Worm (Caenorhabditis elegans) whole organism, L3 larva: ENCODE results near the gene nhx-2.

Experiments used
- R02D3.7 ChIP-seq: fragments of 150-350 bp; optimal IDR thresholded peaks from 2 replicates; lab custom pipeline; 2014; ENCODE audit warnings: missing biosample characterization, missing genetic modification characterization
- aly-2 ChIP-seq: fragments of 150-350 bp; optimal IDR thresholded peaks from 2 replicates; lab custom pipeline; 2014; ENCODE audit warnings: missing biosample characterization, missing genetic modification characterization
- ceh-28 ChIP-seq: fragments of 150-350 bp; optimal IDR thresholded peaks from 2 replicates; lab custom pipeline; 2014; ENCODE audit warnings: missing biosample characterization, missing genetic modification reagents, missing genetic modification characterization
- ceh-9 ChIP-seq: sonication (generic microtip); optimal IDR thresholded peaks from 2 replicates; lab custom pipeline; 2018; ENCODE audit warnings: missing biosample characterization, missing genetic modification characterization
- egl-27 ChIP-seq: sonication (generic microtip); optimal IDR thresholded peaks from 4 replicates; lab custom pipeline; 2017; ENCODE audit warnings: missing biosample characterization, missing genetic modification reagents, missing genetic modification characterization
- egl-5 ChIP-seq: fragments of 150-350 bp; optimal IDR thresholded peaks from 2 replicates; lab custom pipeline; 2017; ENCODE audit warnings: missing biosample characterization, missing genetic modification reagents, missing genetic modification characterization, inconsistent platforms
- elt-1 ChIP-seq: fragments of 150-350 bp; optimal IDR thresholded peaks from 2 replicates; lab custom pipeline; 2014; ENCODE audit warnings: missing biosample characterization, missing genetic modification characterization
- elt-2 ChIP-seq: sonication (generic microtip); optimal IDR thresholded peaks from 2 replicates; lab custom pipeline; 2016; ENCODE audit warnings: missing genetic modification reagents, mild to moderate bottlenecking, missing genetic modification characterization, missing compliant biosample characterization
- eor-1 ChIP-seq, 2 experiments: fragments of 150-350 bp; optimal IDR thresholded peaks; 2 replicates each; lab custom pipeline; 2014 to 2018; ENCODE audit warnings: missing biosample characterization in 2 of 2, missing genetic modification characterization in 2 of 2
- fkh-10 ChIP-seq: sonication (generic microtip); optimal IDR thresholded peaks from 2 replicates; lab custom pipeline; 2017; ENCODE audit warnings: missing biosample characterization, missing genetic modification reagents, missing genetic modification characterization
- fos-1 ChIP-seq: fragments of 150-350 bp; optimal IDR thresholded peaks from 2 replicates; lab custom pipeline; 2014; ENCODE audit warnings: missing biosample characterization, missing genetic modification characterization
- hmg-11 ChIP-seq: sonication (generic microtip); optimal IDR thresholded peaks from 2 replicates; lab custom pipeline; 2016; ENCODE audit warnings: missing genetic modification characterization, missing compliant biosample characterization
- jun-1 ChIP-seq: fragments of 150-350 bp; optimal IDR thresholded peaks from 2 replicates; lab custom pipeline; 2014; ENCODE audit warnings: missing biosample characterization, missing genetic modification reagents, missing genetic modification characterization
- lin-15B ChIP-seq: fragments of 150-350 bp; optimal IDR thresholded peaks from 2 replicates; lab custom pipeline; 2014; ENCODE audit warnings: missing biosample characterization, missing genetic modification characterization
- lsy-12 ChIP-seq: sonication (generic microtip); optimal IDR thresholded peaks from 2 replicates; lab custom pipeline; 2016; ENCODE audit warnings: mild to moderate bottlenecking, missing genetic modification characterization, missing compliant biosample characterization
- nfya-1 ChIP-seq: sonication (generic microtip); optimal IDR thresholded peaks from 2 replicates; lab custom pipeline; 2017; ENCODE audit warnings: missing genetic modification characterization, mild to moderate bottlenecking, missing compliant biosample characterization, antibody characterized with exemption, moderate library complexity; ENCODE audit not compliant: insufficient read depth
- nhr-11 ChIP-seq: fragments of 150-350 bp; optimal IDR thresholded peaks from 2 replicates; lab custom pipeline; 2014; ENCODE audit warnings: missing biosample characterization, missing genetic modification characterization
- nhr-12 ChIP-seq: fragments of 150-350 bp; optimal IDR thresholded peaks from 2 replicates; lab custom pipeline; 2014; ENCODE audit warnings: missing biosample characterization, missing genetic modification characterization
- nhr-23 ChIP-seq: fragments of 150-350 bp; optimal IDR thresholded peaks from 2 replicates; lab custom pipeline; 2014; ENCODE audit warnings: missing biosample characterization, missing genetic modification reagents, missing genetic modification characterization
- nhr-237 ChIP-seq: fragments of 150-350 bp; optimal IDR thresholded peaks from 2 replicates; lab custom pipeline; 2014; ENCODE audit warnings: missing biosample characterization, missing genetic modification characterization
- nhr-25 ChIP-seq: sonication (generic microtip); optimal IDR thresholded peaks from 2 replicates; lab custom pipeline; 2017; ENCODE audit warnings: missing biosample characterization, missing genetic modification characterization
- nhr-43 ChIP-seq: sonication (generic microtip); optimal IDR thresholded peaks from 2 replicates; lab custom pipeline; 2016; ENCODE audit warnings: mild to moderate bottlenecking, missing genetic modification characterization, missing compliant biosample characterization; ENCODE audit not compliant: poor library complexity, severe bottlenecking
- nhr-67 ChIP-seq: fragments of 150-350 bp; optimal IDR thresholded peaks from 2 replicates; lab custom pipeline; 2014; ENCODE audit warnings: missing biosample characterization, missing genetic modification characterization
- nhr-76 ChIP-seq: fragments of 150-350 bp; sonication (generic microtip); optimal IDR thresholded peaks from 5 replicates; lab custom pipeline; 2014; ENCODE audit warnings: missing biosample characterization, missing genetic modification characterization
- pqm-1 ChIP-seq: fragments of 150-350 bp; optimal IDR thresholded peaks from 2 replicates; lab custom pipeline; 2017; ENCODE audit warnings: missing biosample characterization, missing genetic modification characterization, inconsistent platforms
- sea-2 ChIP-seq: fragments of 150-350 bp; sonication (generic microtip); optimal IDR thresholded peaks from 4 replicates; lab custom pipeline; 2014; ENCODE audit warnings: missing biosample characterization, missing genetic modification reagents, missing genetic modification characterization
- snpc-4 ChIP-seq: fragments of 150-350 bp; optimal IDR thresholded peaks from 2 replicates; lab custom pipeline; 2014; ENCODE audit warnings: missing biosample characterization, missing genetic modification characterization
- unc-39 ChIP-seq: sonication (generic microtip); optimal IDR thresholded peaks from 4 replicates; lab custom pipeline; 2017; ENCODE audit warnings: missing biosample characterization, missing genetic modification characterization
- unc-62 ChIP-seq: fragments of 150-350 bp; sonication (generic microtip); optimal IDR thresholded peaks from 4 replicates; lab custom pipeline; 2014; ENCODE audit warnings: missing biosample characterization, missing genetic modification reagents, missing genetic modification characterization
- zag-1 ChIP-seq: fragments of 150-350 bp; optimal IDR thresholded peaks from 2 replicates; lab custom pipeline; 2014; ENCODE audit warnings: missing biosample characterization, missing genetic modification characterization
- ztf-11 ChIP-seq: fragments of 150-350 bp; optimal IDR thresholded peaks from 2 replicates; lab custom pipeline; 2014; ENCODE audit warnings: missing biosample characterization, missing genetic modification characterization
- ztf-4 ChIP-seq: fragments of 150-350 bp; optimal IDR thresholded peaks from 2 replicates; lab custom pipeline; 2014; ENCODE audit warnings: missing biosample characterization, missing genetic modification characterization

Gene nhx-2

ce11 chrII:7679499-7680012 lies 14.2 kb downstream of the nhx-2 start:
- peak; percentile 4 for TF ChIP-seq nfya-1 (tag; lab: Kevin White, UChicago)
- TF ChIP-seq fos-1 (tag; lab: Kevin White, UChicago), result no peak
- no peak for TF ChIP-seq lin-15B (tag; lab: Kevin White, UChicago)
- no peak for TF ChIP-seq egl-27 (tag; lab: Kevin White, UChicago)
- no peak for TF ChIP-seq R02D3.7 (tag; lab: Kevin White, UChicago)
- TF ChIP-seq unc-62 (GFP tag; lab: Kevin White, UChicago), result no peak
- peak; percentile 81 for TF ChIP-seq nhr-25
- TF ChIP-seq nhr-67 (tag; lab: Kevin White, UChicago), result no peak

- TF ChIP-seq ztf-11 (no peak), nhr-25 (peak; percentile 60), nhr-76 (tag; lab: Kevin White, UChicago) (no peak), R02D3.7 (tag; lab: Kevin White, UChicago) (no peak), unc-62 (GFP tag; lab: Kevin White, UChicago) (no peak), snpc-4 (no peak)
Measured at ce11 chrII:7678512-7678911, 15.2 kb downstream of the nhx-2 start.

ce11 chrII:7676307-7676905 lies 17.4 kb downstream of the nhx-2 start:
- TF ChIP-seq nhr-67 (tag; lab: Kevin White, UChicago) (no peak), nhr-12 (no peak), nhr-43 (peak; percentile 47), ztf-11 (no peak), nhr-23 (tag; lab: Kevin White, UChicago) (peak; percentile 38), ceh-9 (tag; lab: Kevin White, UChicago) (no peak), nhr-237 (no peak), R02D3.7 (tag; lab: Kevin White, UChicago) (no peak), eor-1 (tag; optimal IDR thresholded peaks at IDR 0.05; lab: Kevin White, UChicago) (no peak), hmg-11 (tag; lab: Kevin White, UChicago) (no peak), nfya-1 (tag; lab: Kevin White, UChicago) (no peak), nhr-11 (tag; lab: Kevin White, UChicago) (no peak), fkh-10 (GFP tag; lab: Kevin White, UChicago) (no peak), elt-2 (tag; lab: Kevin White, UChicago) (no peak)
- TF ChIP-seq, all 47 proteins: peak for 2

- no peak for TF ChIP-seq zag-1
- no peak for TF ChIP-seq unc-39
- no peak for TF ChIP-seq elt-1 (tag; lab: Kevin White, UChicago)
- TF ChIP-seq nhr-12, result no peak
- TF ChIP-seq ceh-28 (tag; lab: Kevin White, UChicago), result no peak
- no peak for TF ChIP-seq jun-1 (tag; lab: Kevin White, UChicago)
- no peak for TF ChIP-seq nhr-237
- TF ChIP-seq egl-27 (tag; lab: Kevin White, UChicago), result no peak
- TF ChIP-seq pqm-1 (tag; lab: Kevin White, UChicago), result no peak
- TF ChIP-seq lsy-12 (tag; lab: Kevin White, UChicago), result no peak
- no peak for TF ChIP-seq ztf-4 (tag; lab: Kevin White, UChicago)
- TF ChIP-seq ztf-11, result no peak
- TF ChIP-seq unc-62 (GFP tag; lab: Kevin White, UChicago), result no peak
- no peak for TF ChIP-seq aly-2 (tag; lab: Kevin White, UChicago)
- TF ChIP-seq fos-1 (tag; lab: Kevin White, UChicago), result no peak
- TF ChIP-seq nhr-11 (tag; lab: Kevin White, UChicago), result no peak
- TF ChIP-seq ceh-9 (tag; lab: Kevin White, UChicago), result no peak
- no peak for TF ChIP-seq sea-2 (GFP tag; lab: Kevin White, UChicago)
- no peak for TF ChIP-seq eor-1 (tag; optimal IDR thresholded peaks at IDR 0.05; lab: Kevin White, UChicago)
- TF ChIP-seq egl-5, result no peak
Measured at ce11 chrII:7675752-7676151, 18.0 kb downstream of the nhx-2 start.

- no peak for TF ChIP-seq lsy-12 (tag; lab: Kevin White, UChicago)
- no peak for TF ChIP-seq eor-1 (tag; optimal IDR thresholded peaks at IDR 0.05; lab: Kevin White, UChicago)
- no peak for TF ChIP-seq ceh-9 (tag; lab: Kevin White, UChicago)
Measured at ce11 chrII:7671705-7672104, 22.1 kb downstream of the nhx-2 start, which contains the start of gene lir-1. lir-1 (plus strand) TSS chrII:7672005.
